Worm (Caenorhabditis elegans) whole organism, early embryonic: ENCODE results near the gene K01A12.3.

Experiments
- F13C5.2 ChIP-seq: sonication (generic microtip); optimal IDR thresholded peaks from 2 replicates; lab custom pipeline; 2017; ENCODE audit warnings: mild to moderate bottlenecking, missing genetic modification characterization, inconsistent platforms, missing compliant biosample characterization
- aly-1 ChIP-seq: sonication (generic microtip); optimal IDR thresholded peaks from 2 replicates; lab custom pipeline; 2016; ENCODE audit warnings: missing genetic modification characterization, missing compliant biosample characterization
- ama-1 ChIP-seq: fragments of 150-350 bp; optimal IDR thresholded peaks from 2 replicates; lab custom pipeline; 2014
- ceh-13 ChIP-seq: fragments of 200-800 bp; sonication (Bioruptor generic); optimal IDR thresholded peaks from 2 replicates; lab custom pipeline; 2018; ENCODE audit warnings: mild to moderate bottlenecking, missing genetic modification characterization, missing compliant biosample characterization
- ets-7 ChIP-seq: sonication (generic microtip); optimal IDR thresholded peaks from 2 replicates; lab custom pipeline; 2016; ENCODE audit warnings: missing genotype, missing genetic modification characterization, missing compliant biosample characterization
- flt-1 ChIP-seq: fragments of 200-800 bp; sonication (Bioruptor generic); IDR thresholded peaks from 2 replicates; pipeline ENCODE4 v1.3.6; 2022; ENCODE audit warnings: missing genetic modification characterization, missing compliant biosample characterization
- hmg-4 ChIP-seq: fragments of 200-800 bp; sonication (Bioruptor generic); optimal IDR thresholded peaks from 2 replicates; lab custom pipeline; 2018; ENCODE audit warnings: mild to moderate bottlenecking, missing genetic modification characterization, missing compliant biosample characterization
- scrt-1 ChIP-seq: fragments of 200-800 bp; sonication (Bioruptor generic); IDR thresholded peaks from 2 replicates; pipeline ENCODE4 v1.3.6; 2022; ENCODE audit warnings: missing genetic modification characterization, missing compliant biosample characterization
- tbx-37 ChIP-seq: fragments of 200-800 bp; sonication (Bioruptor generic); conservative IDR thresholded peaks from 2 replicates; pipeline ENCODE4 v1.3.6; 2022; ENCODE audit warnings: missing genetic modification reagents, missing genetic modification characterization, missing compliant biosample characterization
- tra-4 ChIP-seq: sonication (generic microtip); optimal IDR thresholded peaks from 2 replicates; lab custom pipeline; 2017; ENCODE audit warnings: missing genetic modification characterization, missing compliant biosample characterization

DNA sequence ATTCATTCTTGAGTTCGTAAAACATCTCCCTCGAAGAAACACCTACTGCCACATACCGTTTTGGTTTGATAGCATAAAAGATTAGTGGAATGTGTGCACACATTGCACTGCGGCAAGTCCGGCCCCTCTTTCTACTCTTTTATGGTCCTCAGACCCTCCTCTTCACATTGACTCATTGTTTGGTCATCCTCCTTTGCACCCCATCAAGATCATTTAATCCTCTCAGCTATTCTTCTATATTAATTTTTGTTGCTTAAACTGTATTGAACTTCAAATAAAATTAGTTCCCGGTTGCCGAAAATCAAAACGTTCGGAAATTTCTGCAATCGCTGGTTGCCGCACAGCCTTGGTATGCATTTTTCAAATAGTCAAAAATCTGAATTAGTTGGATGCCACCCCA lies 35.3 kb upstream of the K01A12.3 start, which contains the start of gene rig-1:
- TF ChIP-seq ama-1 (lab: Kevin White, UChicago) (no peak), hmg-4 (no peak), ets-7 (no peak), aly-1 (tag; lab: Kevin White, UChicago) (no peak), scrt-1 (no peak), ceh-13 (GFP tag; lab: Kevin White, UChicago) (no peak), F13C5.2 (tag; lab: Kevin White, UChicago) (no peak), flt-1 (GFP tag; lab: Robert Waterston, UW) (no peak), tra-4 (no peak), tbx-37 (no peak)
